Worm (Caenorhabditis elegans): ENCODE measurements around the gene W09G12.7.
"Not testable (repeated sequence)": the region's sequence is repeated elsewhere in the genome, so short reads cannot be mapped to it uniquely, and the experiment has no call there.

ce11 chrIV:1187502-1187901 lies 41.4 kb upstream of the W09G12.7 start, which contains the start of gene mdt-20:
- not testable (repeated sequence) for TF ChIP-seq ceh-82 (tag; optimal IDR thresholded peaks at IDR 0.05); mab-5 (tag; optimal IDR thresholded peaks at IDR 0.05); lin-13 (GFP tag; optimal IDR thresholded peaks at IDR 0.05)
